Fruit fly (Drosophila melanogaster) S2 (cell line): ENCODE measurements around the gene CG32119.

Source experiments
- CG8478 ChIP-seq: fragments of >200 bp; optimal IDR thresholded peaks from 2 replicates; lab custom pipeline; 2018
- CTCF ChIP-seq, 2 experiments: fragments of >200 bp; optimal IDR thresholded peaks; 2 replicates each; lab custom pipeline; 2018

dm6 chr3L:13197551-13197950, 51.0 kb downstream of the CG32119 start:
- TF ChIP-seq CG8478 = no peak
- no peak for TF ChIP-seq CTCF (optimal IDR thresholded peaks at IDR 0.05; lab: Kevin White, UChicago)
